Fruit fly (Drosophila melanogaster) whole organism, wandering third instar larva: ENCODE data around the gene CG4297.

Source experiments
- Abd-B ChIP-seq: fragments of >200 bp; optimal IDR thresholded peaks from 2 replicates; lab custom pipeline; 2017; ENCODE audit warnings: missing biosample characterization, missing genetic modification characterization
- CG32264 ChIP-seq: fragments of 200-800 bp; sonication (Bioruptor generic); optimal IDR thresholded peaks from 2 replicates; lab custom pipeline; 2016; ENCODE audit warnings: missing biosample characterization, missing genetic modification characterization
- CG9705 ChIP-seq: fragments of 200-800 bp; sonication (Bioruptor generic); optimal IDR thresholded peaks from 2 replicates; lab custom pipeline; 2018; ENCODE audit warnings: missing biosample characterization, mild to moderate bottlenecking, missing genetic modification characterization
- CrebA ChIP-seq: fragments of 200-800 bp; sonication (Bioruptor generic); optimal IDR thresholded peaks from 2 replicates; lab custom pipeline; 2016; ENCODE audit warnings: missing biosample characterization, mild to moderate bottlenecking, missing genetic modification characterization, borderline replicate concordance
- Dif ChIP-seq: fragments of 200-275, 200-300 bp; sonication (Bioruptor generic); optimal IDR thresholded peaks from 2 replicates; lab custom pipeline; 2018; ENCODE audit warnings: missing biosample characterization, missing genetic modification characterization; ENCODE audit not compliant: partially characterized antibody
- GATAd ChIP-seq: sonication (Bioruptor generic); optimal IDR thresholded peaks from 2 replicates; lab custom pipeline; 2016; ENCODE audit warnings: missing biosample characterization, missing genetic modification characterization
- HLH106 ChIP-seq: fragments of 200-800 bp; optimal IDR thresholded peaks from 3 replicates; lab custom pipeline; 2019; ENCODE audit warnings: missing biosample characterization, mild to moderate bottlenecking, missing genetic modification characterization, moderate library complexity
- Hnf4 ChIP-seq: fragments of 200-800 bp; sonication (Bioruptor generic); optimal IDR thresholded peaks from 2 replicates; lab custom pipeline; 2016; ENCODE audit warnings: missing biosample characterization, mild to moderate bottlenecking, missing genetic modification characterization
- Hr78 ChIP-seq: fragments of >200 bp; optimal IDR thresholded peaks from 2 replicates; lab custom pipeline; 2017; ENCODE audit warnings: missing biosample characterization, missing genetic modification characterization
- Hr83 ChIP-seq: fragments of 200-300 bp; sonication (Bioruptor generic); optimal IDR thresholded peaks from 2 replicates; lab custom pipeline; 2016; ENCODE audit warnings: missing biosample characterization, mild to moderate bottlenecking, missing genetic modification characterization, moderate library complexity; ENCODE audit not compliant: poor library complexity, severe bottlenecking
- Jra ChIP-seq: sonication (Bioruptor generic); optimal IDR thresholded peaks from 2 replicates; lab custom pipeline; 2016; ENCODE audit warnings: missing biosample characterization, missing genetic modification characterization
- Mio ChIP-seq: sonication (Bioruptor generic); optimal IDR thresholded peaks from 2 replicates; lab custom pipeline; 2016; ENCODE audit warnings: missing biosample characterization, missing genetic modification characterization
- Myc ChIP-seq: fragments of >200 bp; optimal IDR thresholded peaks from 2 replicates; lab custom pipeline; 2017
- N ChIP-seq: fragments of >200 bp; optimal IDR thresholded peaks from 2 replicates; lab custom pipeline; 2018; ENCODE audit warnings: missing biosample characterization, missing external identifiers, missing genetic modification characterization
- OdsH ChIP-seq: fragments of 200-800 bp; sonication (Bioruptor generic); optimal IDR thresholded peaks from 2 replicates; lab custom pipeline; 2016; ENCODE audit warnings: missing biosample characterization, mild to moderate bottlenecking, missing genetic modification characterization
- Rel ChIP-seq, 2 experiments: fragments of 200-800 bp; sonication (Bioruptor generic) in 1 of 2; optimal IDR thresholded peaks; 2 replicates in 1 of 2; 3 replicates in 1 of 2; lab custom pipeline; 2016 to 2019; ENCODE audit warnings: mild to moderate bottlenecking in 2 of 2, missing biosample characterization in 2 of 2, missing genetic modification characterization in 2 of 2, moderate library complexity in 1 of 2
- Sp1 ChIP-seq: fragments of 200-800 bp; sonication (Bioruptor generic); optimal IDR thresholded peaks from 3 replicates; lab custom pipeline; 2019; ENCODE audit warnings: missing biosample characterization, mild to moderate bottlenecking, missing genetic modification characterization, moderate library complexity
- Vsx2 ChIP-seq: fragments of 200-300, 225-300 bp; sonication (Bioruptor generic); optimal IDR thresholded peaks from 2 replicates; lab custom pipeline; 2018; ENCODE audit warnings: missing biosample characterization, missing genetic modification characterization; ENCODE audit not compliant: partially characterized antibody
- br ChIP-seq: fragments of 200-800 bp; sonication (Bioruptor generic); optimal IDR thresholded peaks from 2 replicates; lab custom pipeline; 2016; ENCODE audit warnings: missing biosample characterization, missing genetic modification characterization
- brk ChIP-seq: fragments of 200-800 bp; sonication (Bioruptor generic); optimal IDR thresholded peaks from 2 replicates; lab custom pipeline; 2016; ENCODE audit warnings: missing biosample characterization, mild to moderate bottlenecking, missing genetic modification characterization
- dmrt93B ChIP-seq: fragments of 200-800 bp; sonication (Bioruptor generic); optimal IDR thresholded peaks from 2 replicates; lab custom pipeline; 2018; ENCODE audit warnings: missing biosample characterization, mild to moderate bottlenecking, missing genetic modification characterization
- dsf ChIP-seq: sonication (Bioruptor generic); optimal IDR thresholded peaks from 2 replicates; lab custom pipeline; 2016; ENCODE audit warnings: missing biosample characterization, missing genetic modification characterization, borderline replicate concordance
- ey ChIP-seq: fragments of 200-800 bp; sonication (Bioruptor generic); optimal IDR thresholded peaks from 2 replicates; lab custom pipeline; 2016; ENCODE audit warnings: missing biosample characterization, missing genetic modification characterization
- foxo ChIP-seq, 2 experiments: fragments of 200-800 bp; sonication (Bioruptor generic); optimal IDR thresholded peaks; 2 replicates in 1 of 2; 3 replicates in 1 of 2; lab custom pipeline; 2016 to 2017; ENCODE audit warnings: missing biosample characterization in 2 of 2, missing genetic modification characterization in 2 of 2
- fru ChIP-seq: fragments of 200-800 bp; sonication (Bioruptor generic); optimal IDR thresholded peaks from 3 replicates; lab custom pipeline; 2016; ENCODE audit warnings: missing biosample characterization, mild to moderate bottlenecking, missing genetic modification characterization
- h ChIP-seq: fragments of 200-800 bp; sonication (Bioruptor generic); optimal IDR thresholded peaks from 3 replicates; lab custom pipeline; 2016; ENCODE audit warnings: missing biosample characterization, mild to moderate bottlenecking, missing genetic modification characterization
- jim ChIP-seq: fragments of 175-275, 200-325 bp; sonication (Bioruptor generic); optimal IDR thresholded peaks from 2 replicates; lab custom pipeline; 2016; ENCODE audit warnings: missing biosample characterization, mild to moderate bottlenecking, missing genetic modification characterization
- pan ChIP-seq: fragments of >200 bp; optimal IDR thresholded peaks from 2 replicates; lab custom pipeline; 2017
- psq ChIP-seq: fragments of 200-800 bp; sonication (Bioruptor generic); optimal IDR thresholded peaks from 3 replicates; lab custom pipeline; 2017; ENCODE audit warnings: missing biosample characterization, mild to moderate bottlenecking, missing genetic modification characterization, moderate library complexity
- rgr ChIP-seq: fragments of 200-800 bp; sonication (Bioruptor generic); optimal IDR thresholded peaks from 3 replicates; lab custom pipeline; 2016; ENCODE audit warnings: missing biosample characterization, mild to moderate bottlenecking, missing genetic modification characterization
- sage ChIP-seq: fragments of 200-800 bp; sonication (Bioruptor generic); optimal IDR thresholded peaks from 2 replicates; lab custom pipeline; 2016; ENCODE audit warnings: missing biosample characterization, mild to moderate bottlenecking, missing genetic modification characterization
- sv ChIP-seq: fragments of 200-800 bp; sonication (Bioruptor generic); optimal IDR thresholded peaks from 3 replicates; lab custom pipeline; 2016; ENCODE audit warnings: missing biosample characterization, missing genetic modification characterization
- woc ChIP-seq: sonication (Bioruptor generic); optimal IDR thresholded peaks from 2 replicates; lab custom pipeline; 2016; ENCODE audit warnings: missing biosample characterization, mild to moderate bottlenecking, missing genetic modification characterization

CG4297 gene

dm6 chr2L:428380-428989, 43.5 kb downstream of the CG4297 start:
- TF ChIP-seq Mio (GFP tag; lab: Kevin White, UChicago) (no peak), Rel (GFP tag; optimal IDR thresholded peaks at IDR 0.05; lab: Kevin White, UChicago) (no peak), Rel (tag; optimal IDR thresholded peaks at IDR 0.05; lab: Kevin White, UChicago) (no peak), Hr83 (GFP tag; lab: Kevin White, UChicago) (no peak), sv (GFP tag; lab: Kevin White, UChicago) (no peak), psq (GFP tag; lab: Kevin White, UChicago) (no peak), dmrt93B (GFP tag; lab: Kevin White, UChicago) (no peak), br (GFP tag; lab: Kevin White, UChicago) (no peak), GATAd (GFP tag; lab: Kevin White, UChicago) (no peak), HLH106 (no peak), ey (no peak), CrebA (GFP tag; lab: Kevin White, UChicago) (no peak), h (GFP tag; lab: Kevin White, UChicago) (no peak), Sp1 (no peak), Abd-B (GFP tag; lab: Kevin White, UChicago) (no peak), rgr (GFP tag; lab: Kevin White, UChicago) (no peak), fru (GFP tag; lab: Kevin White, UChicago) (no peak), Hr78 (GFP tag; lab: Kevin White, UChicago) (no peak)
- TF ChIP-seq, all 38 proteins: peak for 0

DNA sequence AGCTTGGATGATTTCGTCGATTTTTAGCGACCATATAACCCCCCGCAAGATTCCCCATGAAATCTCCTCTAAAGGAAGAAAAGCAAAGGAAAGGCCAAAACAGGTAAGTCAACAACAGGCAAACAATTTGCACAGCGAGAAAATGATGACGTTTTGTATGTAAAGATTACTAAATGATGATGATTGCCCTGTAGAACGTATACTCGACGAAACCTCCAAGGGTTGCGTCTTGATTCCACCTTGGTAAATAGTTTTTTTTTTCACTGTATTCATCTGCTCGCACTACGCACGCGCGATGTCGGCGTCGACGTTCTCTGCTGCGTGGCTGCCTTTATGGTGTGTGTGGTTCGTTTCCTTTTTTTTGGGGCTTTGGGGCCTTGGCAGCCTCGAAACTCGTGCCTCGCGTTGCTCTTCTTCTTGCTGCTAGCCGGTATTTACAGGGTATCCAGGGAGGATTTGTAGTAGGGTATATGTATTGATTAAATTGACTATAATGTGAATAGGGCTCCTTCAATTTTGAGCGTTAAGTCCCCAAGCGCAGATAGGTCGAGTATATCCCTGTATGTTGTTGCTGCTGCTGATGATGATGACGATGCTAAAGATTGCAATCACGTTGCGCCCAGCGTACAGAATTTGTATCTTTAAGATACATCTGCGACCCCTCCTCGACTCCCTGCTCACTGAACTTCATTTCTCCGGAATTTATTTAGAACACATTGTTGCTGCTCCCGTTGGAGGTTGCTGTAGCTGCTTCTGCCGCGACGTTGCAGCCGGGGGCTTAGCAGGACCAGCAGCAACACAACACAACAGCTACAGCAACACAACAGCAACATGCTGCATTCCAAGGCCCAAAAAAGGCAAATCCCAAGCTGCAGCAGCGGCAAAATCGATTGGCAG, 44.4 kb downstream of the CG4297 start:
- TF ChIP-seq fru (GFP tag; lab: Kevin White, UChicago) (peak; percentile 95), Myc (no peak), Sp1 (peak; percentile 94), HLH106 (peak; percentile 81), Jra (GFP tag; lab: Kevin White, UChicago) (peak; percentile 90), Hnf4 (GFP tag; lab: Kevin White, UChicago) (peak; percentile 96), h (GFP tag; lab: Kevin White, UChicago) (peak; percentile 94), Hr83 (GFP tag; lab: Kevin White, UChicago) (peak; percentile 4), CG32264 (GFP tag; lab: Kevin White, UChicago) (peak; percentile 77), pan (lab: Kevin White, UChicago) (no peak), woc (GFP tag; lab: Kevin White, UChicago) (peak; percentile 95), brk (GFP tag; lab: Kevin White, UChicago) (peak; percentile 92), foxo (GFP tag; optimal IDR thresholded peaks at IDR 0.05; lab: Kevin White, UChicago) (peak; percentile 74 to 95), Dif (GFP tag; lab: Kevin White, UChicago) (no peak), N (no peak), sage (GFP tag; lab: Kevin White, UChicago) (peak; percentile 92), dsf (GFP tag; lab: Kevin White, UChicago) (peak; percentile 72), jim (GFP tag; lab: Kevin White, UChicago) (no peak), Rel (GFP tag; optimal IDR thresholded peaks at IDR 0.05; lab: Kevin White, UChicago) (peak; percentile 68), Rel (tag; optimal IDR thresholded peaks at IDR 0.05; lab: Kevin White, UChicago) (peak; percentile 30), ey (peak; percentile 95), psq (GFP tag; lab: Kevin White, UChicago) (peak; percentile 96), Mio (GFP tag; lab: Kevin White, UChicago) (peak; percentile 64), CrebA (GFP tag; lab: Kevin White, UChicago) (no peak), rgr (GFP tag; lab: Kevin White, UChicago) (peak; percentile 93), dmrt93B (GFP tag; lab: Kevin White, UChicago) (peak; percentile 85), OdsH (GFP tag; lab: Kevin White, UChicago) (peak; percentile 96), Vsx2 (GFP tag; lab: Kevin White, UChicago) (no peak), CG9705 (GFP tag; lab: Kevin White, UChicago) (peak; percentile 86), br (GFP tag; lab: Kevin White, UChicago) (peak; percentile 97)
